Fruit fly (Drosophila melanogaster) whole organism, prepupa: ENCODE measurements around the gene CG17819.

Experiments used
- Blimp-1 ChIP-seq: fragments of 200-800 bp; sonication (Bioruptor generic); optimal IDR thresholded peaks from 3 replicates; lab custom pipeline; 2017; ENCODE audit warnings: missing biosample characterization, missing genetic modification characterization, mild to moderate bottlenecking, moderate library complexity, missing genetic modification reagents
- CG10631 ChIP-seq: fragments of 200-800 bp; sonication (Bioruptor generic); optimal IDR thresholded peaks from 2 replicates; lab custom pipeline; 2016; ENCODE audit warnings: missing biosample characterization, missing genetic modification characterization
- CG10669 ChIP-seq: fragments of 200-800 bp; sonication (Bioruptor generic); optimal IDR thresholded peaks from 3 replicates; lab custom pipeline; 2018; ENCODE audit warnings: missing biosample characterization, mild to moderate bottlenecking, missing genetic modification characterization, moderate library complexity
- CG11762 ChIP-seq: fragments of 200-800 bp; sonication (Bioruptor generic); optimal IDR thresholded peaks from 3 replicates; lab custom pipeline; 2016; ENCODE audit warnings: missing biosample characterization, missing genetic modification characterization; ENCODE audit not compliant: insufficient read depth
- CG15336 ChIP-seq: fragments of 200-800 bp; sonication (Bioruptor generic); IDR thresholded peaks from 2 replicates; pipeline ENCODE4 v1.3.6; 2022; ENCODE audit warnings: missing biosample characterization, missing genetic modification characterization
- CG1621 ChIP-seq: fragments of 200-800 bp; sonication (Bioruptor generic); optimal IDR thresholded peaks from 3 replicates; lab custom pipeline; 2018; ENCODE audit warnings: missing biosample characterization, mild to moderate bottlenecking, missing genetic modification characterization
- CG16779 ChIP-seq: fragments of 200-800 bp; sonication (Bioruptor generic); optimal IDR thresholded peaks from 3 replicates; lab custom pipeline; 2017; ENCODE audit warnings: missing biosample characterization, mild to moderate bottlenecking, missing genetic modification characterization
- CG3032 ChIP-seq: fragments of 200-800 bp; optimal IDR thresholded peaks from 2 replicates; lab custom pipeline; 2019; ENCODE audit warnings: missing biosample characterization, mild to moderate bottlenecking, missing genetic modification characterization, moderate library complexity
- CG32006 ChIP-seq: fragments of 200-800 bp; sonication (Bioruptor generic); optimal IDR thresholded peaks from 3 replicates; lab custom pipeline; 2017; ENCODE audit warnings: missing biosample characterization, mild to moderate bottlenecking, missing genetic modification characterization
- CG34406 ChIP-seq: fragments of 200-800 bp; sonication (Bioruptor generic); optimal IDR thresholded peaks from 3 replicates; lab custom pipeline; 2016; ENCODE audit warnings: missing biosample characterization, missing genetic modification characterization
- CG6163 ChIP-seq: fragments of 200-800 bp; sonication (Bioruptor generic); IDR thresholded peaks from 3 replicates; pipeline ENCODE4 v1.3.6; 2022; ENCODE audit warnings: missing biosample characterization, missing genetic modification characterization
- CG6276 ChIP-seq: fragments of 200-800 bp; sonication (Bioruptor generic); optimal IDR thresholded peaks from 2 replicates; lab custom pipeline; 2017; ENCODE audit warnings: missing biosample characterization, mild to moderate bottlenecking, missing genetic modification characterization
- CG6808 ChIP-seq: fragments of 200-800 bp; sonication (Bioruptor generic); optimal IDR thresholded peaks from 3 replicates; lab custom pipeline; 2017; ENCODE audit warnings: missing biosample characterization, missing genetic modification characterization, mild to moderate bottlenecking, moderate library complexity, missing genetic modification reagents
- CG6854 ChIP-seq: fragments of 200-800 bp; sonication (Bioruptor generic); optimal IDR thresholded peaks from 2 replicates; lab custom pipeline; 2017; ENCODE audit warnings: missing biosample characterization, mild to moderate bottlenecking, missing genetic modification characterization
- CG8119 ChIP-seq: fragments of 200-800 bp; sonication (Bioruptor generic); IDR thresholded peaks from 3 replicates; pipeline ENCODE4 v1.3.6; 2022; ENCODE audit warnings: missing biosample characterization, missing genetic modification characterization
- CG8319 ChIP-seq: fragments of 200-800 bp; sonication (Bioruptor generic); optimal IDR thresholded peaks from 3 replicates; lab custom pipeline; 2016; ENCODE audit warnings: missing biosample characterization, missing genetic modification characterization
- CG9139 ChIP-seq: fragments of 200-800 bp; sonication (Bioruptor generic); optimal IDR thresholded peaks from 3 replicates; lab custom pipeline; 2017; ENCODE audit warnings: missing biosample characterization, mild to moderate bottlenecking, missing genetic modification characterization
- Eip78C ChIP-seq: fragments of 200-800 bp; sonication (Bioruptor generic); peaks from one replicate; lab custom pipeline; 2016; ENCODE audit warnings: missing biosample characterization, missing genetic modification characterization
- Eip93F ChIP-seq: fragments of 200-800 bp; sonication (Bioruptor generic); optimal IDR thresholded peaks from 2 replicates; lab custom pipeline; 2016; ENCODE audit warnings: missing biosample characterization, mild to moderate bottlenecking, missing genetic modification characterization
- Ets96B ChIP-seq: fragments of 200-800 bp; optimal IDR thresholded peaks from 2 replicates; lab custom pipeline; 2019; ENCODE audit warnings: missing biosample characterization, mild to moderate bottlenecking, missing genetic modification characterization, moderate library complexity
- Gug ChIP-seq: fragments of 200-800 bp; sonication (Bioruptor generic); IDR thresholded peaks from 2 replicates; pipeline ENCODE4 v1.3.6; 2022; ENCODE audit warnings: missing biosample characterization, missing genetic modification characterization
- Hr38 ChIP-seq: sonication (Bioruptor generic); optimal IDR thresholded peaks from 2 replicates; lab custom pipeline; 2016; ENCODE audit warnings: missing biosample characterization, missing genetic modification characterization
- Hr39 ChIP-seq: fragments of 200-800 bp; sonication (Bioruptor generic); optimal IDR thresholded peaks from 2 replicates; lab custom pipeline; 2016; ENCODE audit warnings: missing biosample characterization, missing genetic modification characterization
- Hr4 ChIP-seq: fragments of 200-800 bp; sonication (Bioruptor generic); optimal IDR thresholded peaks from 3 replicates; lab custom pipeline; 2016; ENCODE audit warnings: missing biosample characterization, missing genetic modification characterization
- Lpt ChIP-seq: fragments of 200-800 bp; sonication (Bioruptor generic); optimal IDR thresholded peaks from 3 replicates; lab custom pipeline; 2016; ENCODE audit warnings: missing biosample characterization, missing genetic modification characterization
- Met ChIP-seq: fragments of 200-800 bp; sonication (Bioruptor generic); optimal IDR thresholded peaks from 3 replicates; lab custom pipeline; 2016; ENCODE audit warnings: missing biosample characterization, missing genetic modification characterization
- Smox ChIP-seq: fragments of 200-800 bp; sonication (Bioruptor generic); optimal IDR thresholded peaks from 3 replicates; lab custom pipeline; 2016; ENCODE audit warnings: missing biosample characterization, missing genetic modification characterization
- Sox14 ChIP-seq: fragments of 200-800 bp; sonication (Bioruptor generic); optimal IDR thresholded peaks from 3 replicates; lab custom pipeline; 2016; ENCODE audit warnings: missing biosample characterization, missing genetic modification characterization
- acj6 ChIP-seq: fragments of 200-800 bp; sonication (Bioruptor generic); optimal IDR thresholded peaks from 3 replicates; lab custom pipeline; 2016; ENCODE audit warnings: missing biosample characterization, missing genetic modification characterization
- cyc ChIP-seq: fragments of 200-800 bp; sonication (Bioruptor generic); optimal IDR thresholded peaks from 3 replicates; lab custom pipeline; 2016; ENCODE audit warnings: missing biosample characterization, missing genetic modification characterization
- dac ChIP-seq: fragments of 200-800 bp; sonication (Bioruptor generic); optimal IDR thresholded peaks from 2 replicates; lab custom pipeline; 2017; ENCODE audit warnings: missing biosample characterization, mild to moderate bottlenecking, missing genetic modification characterization
- dsx ChIP-seq: fragments of 200-800 bp; optimal IDR thresholded peaks from 3 replicates; lab custom pipeline; 2019; ENCODE audit warnings: missing biosample characterization, mild to moderate bottlenecking, missing genetic modification characterization, moderate library complexity; ENCODE audit not compliant: poor library complexity, severe bottlenecking
- eg ChIP-seq: fragments of 200-800 bp; sonication (Bioruptor generic); IDR thresholded peaks from 3 replicates; pipeline ENCODE4 v1.3.6; 2022; ENCODE audit warnings: missing biosample characterization, missing genetic modification characterization
- esn ChIP-seq: fragments of 200-800 bp; sonication (Bioruptor generic); optimal IDR thresholded peaks from 2 replicates; lab custom pipeline; 2016; ENCODE audit warnings: missing biosample characterization, mild to moderate bottlenecking, missing genetic modification characterization, moderate library complexity
- fd59A ChIP-seq: fragments of 200-800 bp; sonication (Bioruptor generic); optimal IDR thresholded peaks from 2 replicates; lab custom pipeline; 2017; ENCODE audit warnings: missing biosample characterization, mild to moderate bottlenecking, missing genetic modification characterization, missing genetic modification reagents
- fd85E ChIP-seq: fragments of 200-800 bp; sonication (Bioruptor generic); optimal IDR thresholded peaks from 3 replicates; lab custom pipeline; 2016; ENCODE audit warnings: missing biosample characterization, missing genetic modification characterization
- fkh ChIP-seq: fragments of 200-800 bp; sonication (Bioruptor generic); optimal IDR thresholded peaks from 3 replicates; lab custom pipeline; 2017; ENCODE audit warnings: missing biosample characterization, mild to moderate bottlenecking, missing genetic modification characterization, moderate library complexity
- lz ChIP-seq: fragments of 200-800 bp; sonication (Bioruptor generic); optimal IDR thresholded peaks from 3 replicates; lab custom pipeline; 2016; ENCODE audit warnings: missing biosample characterization, missing genetic modification characterization
- salr ChIP-seq, 2 experiments: fragments of 200-800 bp; sonication (Bioruptor generic); optimal IDR thresholded peaks; 3 replicates each; lab custom pipeline; 2016 to 2018; ENCODE audit warnings: missing biosample characterization in 2 of 2, missing genetic modification characterization in 2 of 2, mild to moderate bottlenecking in 1 of 2
- spab ChIP-seq: fragments of 200-800 bp; sonication (Bioruptor generic); optimal IDR thresholded peaks from 2 replicates; lab custom pipeline; 2017; ENCODE audit warnings: missing biosample characterization, mild to moderate bottlenecking, missing genetic modification characterization, missing genetic modification reagents
- ss ChIP-seq, 2 experiments: fragments of 200-800 bp; sonication (Bioruptor generic); optimal IDR thresholded peaks; 2 replicates in 1 of 2; 3 replicates in 1 of 2; lab custom pipeline; 2017 to 2018; ENCODE audit warnings: mild to moderate bottlenecking in 2 of 2, missing biosample characterization in 2 of 2, missing genetic modification characterization in 2 of 2, moderate library complexity in 1 of 2
- svp ChIP-seq: fragments of 200-800 bp; sonication (Bioruptor generic); peaks from one replicate; lab custom pipeline; 2016; ENCODE audit warnings: missing biosample characterization, missing genetic modification characterization

Gene CG17819

DNA sequence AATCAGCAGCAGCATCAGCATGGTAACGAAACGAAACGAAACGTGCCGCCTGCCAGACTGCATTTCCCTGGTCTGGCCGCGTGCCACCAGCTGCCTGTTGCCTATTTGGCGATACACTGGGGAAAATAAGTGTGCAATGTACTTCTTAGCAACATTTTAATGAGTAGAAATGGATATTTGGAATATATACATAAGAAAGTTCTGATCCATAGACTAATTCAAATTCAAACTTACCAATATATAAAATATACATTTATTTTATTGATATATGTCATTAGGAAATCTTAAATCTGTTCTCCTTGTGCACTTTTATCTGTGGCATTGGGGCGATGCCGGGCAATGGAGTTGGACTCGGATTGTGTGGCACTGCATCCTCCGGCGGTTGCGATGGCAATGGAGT lies 8.6 kb upstream of the CG17819 start (continued):
- peak; percentile 70 for TF ChIP-seq acj6 (GFP tag; lab: Kevin White, UChicago)
- peak; percentile 78 for TF ChIP-seq CG6808 (GFP tag; lab: Kevin White, UChicago)
- TF ChIP-seq Met (GFP tag; lab: Kevin White, UChicago): peak; percentile 23
- peak; percentile 64 for TF ChIP-seq svp (GFP tag; lab: Kevin White, UChicago)
- TF ChIP-seq CG11762 (GFP tag; lab: Kevin White, UChicago): peak; percentile 71
- TF ChIP-seq eg (GFP tag; lab: Robert Waterston, UW): peak; percentile 88
- TF ChIP-seq Lpt (GFP tag; lab: Kevin White, UChicago): peak; percentile 86
- TF ChIP-seq lz: peak; percentile 22
- peak; percentile 36 to 88 for TF ChIP-seq salr (GFP tag; optimal IDR thresholded peaks at IDR 0.05; lab: Kevin White, UChicago)
- TF ChIP-seq Eip93F (GFP tag; lab: Kevin White, UChicago): no peak
- TF ChIP-seq Gug (GFP tag; lab: Robert Waterston, UW): peak; percentile 86
- TF ChIP-seq CG9139 (GFP tag; lab: Kevin White, UChicago): peak; percentile 35
- TF ChIP-seq dsx (GFP tag; lab: Kevin White, UChicago): peak; percentile 86
- TF ChIP-seq Smox: no peak
- peak; percentile 87 for TF ChIP-seq CG6276
- TF ChIP-seq spab: peak; percentile 79
- TF ChIP-seq CG10669 (GFP tag; lab: Kevin White, UChicago): peak; percentile 69
- peak; percentile 92 for TF ChIP-seq CG15336 (GFP tag; lab: Robert Waterston, UW)
- TF ChIP-seq fd85E (GFP tag; lab: Kevin White, UChicago): no peak
- peak; percentile 51 for TF ChIP-seq CG34406
- TF ChIP-seq ss (GFP tag; optimal IDR thresholded peaks at IDR 0.05; lab: Kevin White, UChicago): peak; percentile 79 to 80
- TF ChIP-seq CG6854 (GFP tag; lab: Kevin White, UChicago): no peak
- no peak for TF ChIP-seq Hr39 (GFP tag; lab: Kevin White, UChicago)

DNA sequence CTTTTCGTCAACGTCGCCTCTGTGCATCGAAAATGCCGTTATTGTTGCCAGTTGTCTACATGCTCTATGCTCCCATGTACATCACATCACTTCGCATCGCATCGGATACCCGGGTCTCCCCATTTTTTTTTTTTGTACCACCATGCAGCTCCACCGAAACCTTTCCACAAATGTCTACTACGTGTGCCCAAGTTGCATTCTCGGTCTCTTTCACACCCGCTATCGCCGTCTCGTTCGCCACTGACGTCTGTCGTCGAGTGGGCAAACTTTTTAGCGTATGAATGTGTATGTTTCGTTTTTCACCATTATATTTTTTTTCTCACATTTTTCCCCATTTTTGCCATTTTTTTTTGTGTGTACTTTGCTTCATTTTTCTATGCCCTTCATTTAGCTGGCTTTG lies 7.1 kb upstream of the CG17819 start:
- TF ChIP-seq CG10631 (no peak), ss (GFP tag; optimal IDR thresholded peaks at IDR 0.05; lab: Kevin White, UChicago) (peak in 1 of 2 experiments; percentile 53), spab (peak; percentile 36), cyc (GFP tag; lab: Kevin White, UChicago) (no peak), CG6808 (GFP tag; lab: Kevin White, UChicago) (peak; percentile 17), Hr38 (GFP tag; lab: Kevin White, UChicago) (no peak), CG1621 (peak; percentile 21), CG6163 (GFP tag; lab: Robert Waterston, UW) (peak; percentile 56; the same call in 2 of the 3 replicates), Eip78C (peak; percentile 55), dsx (GFP tag; lab: Kevin White, UChicago) (peak; percentile 17), eg (GFP tag; lab: Robert Waterston, UW) (peak; percentile 25; the same call in 2 of the 3 replicates), Eip93F (GFP tag; lab: Kevin White, UChicago) (no peak), CG32006 (GFP tag; lab: Kevin White, UChicago) (peak; percentile 11), CG10669 (GFP tag; lab: Kevin White, UChicago) (no peak), Blimp-1 (GFP tag; lab: Kevin White, UChicago) (no peak), svp (GFP tag; lab: Kevin White, UChicago) (peak; percentile 32)

DNA sequence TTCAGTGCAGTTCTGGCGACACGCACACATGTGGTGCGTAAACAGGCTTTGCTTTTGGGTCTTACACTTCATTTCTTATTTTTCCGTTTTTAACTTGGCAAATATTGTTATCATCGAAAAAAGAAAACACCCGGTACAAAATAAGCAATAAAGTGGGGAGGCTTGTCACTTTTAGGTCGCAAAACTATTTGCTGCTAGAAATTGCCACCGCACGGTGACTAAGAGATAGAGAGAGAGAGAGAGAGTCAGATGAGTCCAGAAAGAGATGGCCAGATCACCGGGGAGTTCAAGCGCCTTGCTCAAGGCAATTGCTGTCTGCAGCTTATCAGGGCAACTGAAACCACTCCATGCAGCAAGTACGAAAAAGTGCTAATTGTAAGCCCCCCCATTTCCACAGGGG lies 5.4 kb upstream of the CG17819 start:
- TF ChIP-seq CG6163 (GFP tag; lab: Robert Waterston, UW) (peak; percentile 17; the same call in 1 of the 3 replicates), CG16779 (tag; lab: Kevin White, UChicago) (peak; percentile 1), esn (peak; percentile 13), CG6854 (GFP tag; lab: Kevin White, UChicago) (no peak), CG6808 (GFP tag; lab: Kevin White, UChicago) (peak; percentile 8), CG6276 (peak; percentile 18), Met (GFP tag; lab: Kevin White, UChicago) (no peak), svp (GFP tag; lab: Kevin White, UChicago) (peak; percentile 74), eg (GFP tag; lab: Robert Waterston, UW) (peak; percentile 50; the same call in 1 of the 3 replicates)

DNA sequence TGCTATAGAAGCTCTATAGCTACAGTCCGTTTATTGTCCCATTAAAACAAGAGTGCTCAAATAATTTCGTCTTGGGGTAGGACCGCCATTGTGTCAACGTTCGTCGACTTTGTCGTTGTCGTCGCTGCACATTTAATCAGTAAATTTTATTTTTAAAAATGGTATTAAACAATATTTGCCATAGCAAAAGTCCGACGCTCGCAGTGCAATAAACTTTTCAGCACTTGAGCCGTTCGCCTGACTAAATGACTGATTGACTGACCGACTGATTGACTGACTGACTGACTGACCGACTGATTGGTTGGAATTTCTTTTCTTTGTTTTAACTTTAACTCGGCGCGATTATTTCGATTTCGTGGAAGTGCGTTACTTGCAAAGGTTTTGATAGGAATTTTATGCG lies 4.6 kb upstream of the CG17819 start:
- TF ChIP-seq CG8319 (GFP tag; lab: Kevin White, UChicago) (no peak), dac (GFP tag; lab: Kevin White, UChicago) (no peak), Hr38 (GFP tag; lab: Kevin White, UChicago) (no peak), CG6163 (GFP tag; lab: Robert Waterston, UW) (0 out of 3 replicates have a peak, but pooled peaks have one; percentile 6), CG3032 (tag; lab: Kevin White, UChicago) (no peak), svp (GFP tag; lab: Kevin White, UChicago) (peak; percentile 84), Smox (no peak), cyc (GFP tag; lab: Kevin White, UChicago) (no peak), Ets96B (tag; lab: Kevin White, UChicago) (no peak), CG8119 (GFP tag; lab: Robert Waterston, UW) (no peak), lz (no peak), fd59A (GFP tag; lab: Kevin White, UChicago) (no peak), CG1621 (no peak), fkh (GFP tag; lab: Kevin White, UChicago) (no peak), salr (GFP tag; optimal IDR thresholded peaks at IDR 0.05; lab: Kevin White, UChicago) (no peak), Hr4 (GFP tag; lab: Kevin White, UChicago) (no peak), acj6 (GFP tag; lab: Kevin White, UChicago) (no peak), Met (GFP tag; lab: Kevin White, UChicago) (no peak), CG32006 (GFP tag; lab: Kevin White, UChicago) (no peak), Sox14 (GFP tag; lab: Kevin White, UChicago) (peak; percentile 19)
